Worm (Caenorhabditis elegans) whole organism, L2 larva: ENCODE measurements around the gene nex-2.
A peak's percentile ranks its signal among the peaks of the same experiment; 100 is the strongest.

Source experiments
- C34F6.9 ChIP-seq: fragments of 150-350 bp; optimal IDR thresholded peaks from 2 replicates; lab custom pipeline; 2014; ENCODE audit warnings: missing biosample characterization, missing genetic modification characterization
- F13H6.1 ChIP-seq: sonication (generic microtip); optimal IDR thresholded peaks from 2 replicates; lab custom pipeline; 2016; ENCODE audit warnings: missing genetic modification characterization, missing compliant biosample characterization
- R02D3.7 ChIP-seq: fragments of 150-350 bp; optimal IDR thresholded peaks from 2 replicates; lab custom pipeline; 2014; ENCODE audit warnings: missing biosample characterization, missing genetic modification characterization
- Y55F3AM.14 ChIP-seq: fragments of 200-800 bp; sonication (Bioruptor generic); optimal IDR thresholded peaks from 2 replicates; lab custom pipeline; 2018; ENCODE audit warnings: mild to moderate bottlenecking, missing genetic modification characterization, missing compliant biosample characterization
- ZK546.5 ChIP-seq: sonication (generic microtip); optimal IDR thresholded peaks from 2 replicates; lab custom pipeline; 2017; ENCODE audit warnings: missing biosample characterization, missing genetic modification characterization
- alr-1 ChIP-seq: fragments of 150-350 bp; optimal IDR thresholded peaks from 2 replicates; lab custom pipeline; 2014; ENCODE audit warnings: missing biosample characterization, missing genetic modification characterization
- aly-2 ChIP-seq: fragments of 150-350 bp; optimal IDR thresholded peaks from 2 replicates; lab custom pipeline; 2014; ENCODE audit warnings: missing biosample characterization, missing genetic modification characterization
- ama-1 ChIP-seq: fragments of 150-350 bp; optimal IDR thresholded peaks from 2 replicates; lab custom pipeline; 2018; ENCODE audit warnings: inconsistent platforms
- blmp-1 ChIP-seq: sonication (generic microtip); optimal IDR thresholded peaks from 2 replicates; lab custom pipeline; 2017; ENCODE audit warnings: missing genetic modification characterization, mild to moderate bottlenecking, missing compliant biosample characterization, antibody characterized with exemption, moderate library complexity; ENCODE audit not compliant: insufficient read depth
- ceh-16 ChIP-seq: fragments of 150-350 bp; optimal IDR thresholded peaks from 2 replicates; lab custom pipeline; 2014; ENCODE audit warnings: missing biosample characterization, missing genetic modification characterization
- ceh-82 ChIP-seq: fragments of 150-350 bp; optimal IDR thresholded peaks from 2 replicates; lab custom pipeline; 2014; ENCODE audit warnings: missing biosample characterization, missing genetic modification characterization
- crh-2 ChIP-seq: sonication (generic microtip); optimal IDR thresholded peaks from 2 replicates; lab custom pipeline; 2017; ENCODE audit warnings: missing biosample characterization, missing genetic modification characterization
- dmd-4 ChIP-seq: sonication (generic microtip); optimal IDR thresholded peaks from 2 replicates; lab custom pipeline; 2017; ENCODE audit warnings: missing biosample characterization, missing genetic modification characterization
- egl-27 ChIP-seq: sonication (generic microtip); optimal IDR thresholded peaks from 3 replicates; lab custom pipeline; 2017; ENCODE audit warnings: missing biosample characterization, missing genetic modification reagents, missing genetic modification characterization
- elt-3 ChIP-seq: sonication (generic microtip); optimal IDR thresholded peaks from 2 replicates; lab custom pipeline; 2017; ENCODE audit warnings: missing biosample characterization, missing genetic modification characterization
- fos-1 ChIP-seq: fragments of 150-350 bp; optimal IDR thresholded peaks from 2 replicates; lab custom pipeline; 2014; ENCODE audit warnings: missing biosample characterization, missing genetic modification characterization
- gmeb-1 ChIP-seq: fragments of 150-350 bp; optimal IDR thresholded peaks from 2 replicates; lab custom pipeline; 2014; ENCODE audit warnings: missing biosample characterization, missing genetic modification characterization
- lin-11 ChIP-seq: fragments of 150-350 bp; sonication (generic microtip); optimal IDR thresholded peaks from 2 replicates; lab custom pipeline; 2014; ENCODE audit warnings: missing biosample characterization, missing genetic modification characterization, inconsistent platforms, mixed read lengths
- lin-13 ChIP-seq: fragments of 150-350 bp; optimal IDR thresholded peaks from 2 replicates; lab custom pipeline; 2014; ENCODE audit warnings: missing biosample characterization, missing genetic modification reagents, missing genetic modification characterization
- lsy-2 ChIP-seq, 2 experiments: fragments of 150-350 bp in 1 of 2; sonication (generic microtip) in 1 of 2; optimal IDR thresholded peaks; 2 replicates each; lab custom pipeline; 2014 to 2017; ENCODE audit warnings: missing biosample characterization in 2 of 2, missing genetic modification characterization in 2 of 2
- mab-5 ChIP-seq: fragments of 150-350 bp; optimal IDR thresholded peaks from 2 replicates; lab custom pipeline; 2014; ENCODE audit warnings: missing biosample characterization, missing genetic modification characterization
- mbf-1 ChIP-seq: sonication (generic microtip); optimal IDR thresholded peaks from 2 replicates; lab custom pipeline; 2017; ENCODE audit warnings: missing biosample characterization, missing genetic modification characterization
- mdl-1 ChIP-seq, 2 experiments: fragments of 150-350 bp in 1 of 2; sonication (generic microtip) in 1 of 2; optimal IDR thresholded peaks; 2 replicates each; lab custom pipeline; 2017; ENCODE audit warnings: missing biosample characterization in 2 of 2, missing genetic modification characterization in 2 of 2
- nhr-10 ChIP-seq: sonication (generic microtip); optimal IDR thresholded peaks from 2 replicates; lab custom pipeline; 2017; ENCODE audit warnings: missing biosample characterization, missing genetic modification characterization
- nhr-11 ChIP-seq: fragments of 150-350 bp; optimal IDR thresholded peaks from 2 replicates; lab custom pipeline; 2014; ENCODE audit warnings: missing biosample characterization, missing genetic modification characterization
- nhr-12 ChIP-seq: fragments of 150-350 bp; optimal IDR thresholded peaks from 2 replicates; lab custom pipeline; 2014; ENCODE audit warnings: missing biosample characterization, missing genetic modification characterization
- nhr-129 ChIP-seq: fragments of 150-350 bp; optimal IDR thresholded peaks from 2 replicates; lab custom pipeline; 2014; ENCODE audit warnings: missing biosample characterization, missing genetic modification characterization
- nhr-21 ChIP-seq: fragments of 150-350 bp; optimal IDR thresholded peaks from 2 replicates; lab custom pipeline; 2014; ENCODE audit warnings: missing biosample characterization, missing genetic modification characterization
- nhr-23 ChIP-seq: fragments of 150-350 bp; optimal IDR thresholded peaks from 2 replicates; lab custom pipeline; 2014; ENCODE audit warnings: missing biosample characterization, missing genetic modification reagents, missing genetic modification characterization
- nhr-237 ChIP-seq: fragments of 150-350 bp; optimal IDR thresholded peaks from 2 replicates; lab custom pipeline; 2014; ENCODE audit warnings: missing biosample characterization, missing genetic modification characterization
- nhr-25 ChIP-seq: fragments of 150-350 bp; sonication (generic microtip); optimal IDR thresholded peaks from 3 replicates; lab custom pipeline; 2014; ENCODE audit warnings: missing biosample characterization, missing genetic modification characterization
- nhr-6 ChIP-seq: fragments of 150-350 bp; optimal IDR thresholded peaks from 2 replicates; lab custom pipeline; 2014; ENCODE audit warnings: missing biosample characterization, missing genetic modification characterization
- nhr-77 ChIP-seq: fragments of 150-350 bp; optimal IDR thresholded peaks from 2 replicates; lab custom pipeline; 2014; ENCODE audit warnings: missing biosample characterization, missing genetic modification characterization
- peb-1 ChIP-seq: fragments of 150-350 bp; optimal IDR thresholded peaks from 2 replicates; lab custom pipeline; 2014; ENCODE audit warnings: missing biosample characterization, missing genetic modification characterization
- sem-4 ChIP-seq: fragments of 150-350 bp; optimal IDR thresholded peaks from 2 replicates; lab custom pipeline; 2014; ENCODE audit warnings: missing biosample characterization, missing genetic modification reagents, missing genetic modification characterization
- skn-1 ChIP-seq: sonication (generic microtip); optimal IDR thresholded peaks from 2 replicates; lab custom pipeline; 2017; ENCODE audit warnings: missing biosample characterization, missing genetic modification characterization
- sma-3 ChIP-seq: sonication (generic microtip); optimal IDR thresholded peaks from 2 replicates; lab custom pipeline; 2016; ENCODE audit warnings: missing genetic modification reagents, missing genetic modification characterization, missing compliant biosample characterization
- sma-9 ChIP-seq, 2 experiments: fragments of 150-350 bp in 1 of 2; sonication (generic microtip) in 1 of 2; optimal IDR thresholded peaks; 2 replicates each; lab custom pipeline; 2014 to 2016; ENCODE audit warnings: missing genetic modification characterization in 2 of 2, mild to moderate bottlenecking in 1 of 2, missing biosample characterization in 1 of 2, missing compliant biosample characterization in 1 of 2, missing genetic modification reagents in 1 of 2, moderate library complexity in 1 of 2
- snpc-4 ChIP-seq: fragments of 150-350 bp; optimal IDR thresholded peaks from 2 replicates; lab custom pipeline; 2014; ENCODE audit warnings: missing biosample characterization, missing genetic modification characterization
- unc-39 ChIP-seq: fragments of 150-350 bp; optimal IDR thresholded peaks from 2 replicates; lab custom pipeline; 2014; ENCODE audit warnings: missing biosample characterization, missing genetic modification characterization
- unc-55 ChIP-seq: fragments of 150-350 bp; sonication (generic microtip); optimal IDR thresholded peaks from 3 replicates; lab custom pipeline; 2014; ENCODE audit warnings: missing biosample characterization, missing genetic modification reagents, missing genetic modification characterization
- zag-1 ChIP-seq: fragments of 150-350 bp; optimal IDR thresholded peaks from 2 replicates; lab custom pipeline; 2014; ENCODE audit warnings: missing biosample characterization, missing genetic modification characterization
- ztf-1 ChIP-seq: fragments of 200-800 bp; sonication (Bioruptor generic); conservative IDR thresholded peaks from 2 replicates; pipeline ENCODE4 v1.3.6; 2022; ENCODE audit warnings: missing genetic modification characterization, missing compliant biosample characterization
- ztf-11 ChIP-seq: sonication (generic microtip); optimal IDR thresholded peaks from 2 replicates; lab custom pipeline; 2017; ENCODE audit warnings: missing biosample characterization, missing genetic modification characterization
- ztf-4 ChIP-seq: fragments of 150-350 bp; optimal IDR thresholded peaks from 2 replicates; lab custom pipeline; 2014; ENCODE audit warnings: missing biosample characterization, missing genetic modification characterization

Gene nex-2

DNA sequence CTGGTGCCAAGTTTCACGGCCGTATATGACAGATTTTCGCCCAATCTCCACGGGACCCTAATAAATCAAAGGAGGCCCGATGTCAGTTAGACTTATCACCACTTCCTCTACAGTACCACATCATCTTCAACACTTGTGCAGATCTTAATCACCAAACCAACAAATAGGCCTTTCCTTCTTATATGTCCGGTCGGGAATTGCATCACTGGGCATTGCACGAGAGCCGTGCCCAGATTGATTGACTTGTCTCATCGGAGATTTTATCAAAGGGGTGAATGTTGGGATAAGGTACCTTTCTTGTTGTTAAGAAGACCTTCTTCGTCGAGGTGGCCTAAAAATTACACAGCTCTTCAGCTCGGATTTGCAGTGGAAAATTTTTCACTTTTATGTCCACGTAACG, 14.5 kb upstream of the nex-2 start:
- TF ChIP-seq elt-3, result no peak
- no peak for TF ChIP-seq ama-1 (lab: Kevin White, UChicago)

- no peak for TF ChIP-seq nhr-77 (tag; lab: Kevin White, UChicago)
- no peak for TF ChIP-seq ceh-16 (tag; lab: Kevin White, UChicago)
- TF ChIP-seq ztf-4 (tag; lab: Kevin White, UChicago), result no peak
- no peak for TF ChIP-seq sem-4 (tag; lab: Kevin White, UChicago)
- no peak for TF ChIP-seq elt-3
- no peak for TF ChIP-seq unc-55 (GFP tag; lab: Kevin White, UChicago)
- no peak for TF ChIP-seq lsy-2 (tag; optimal IDR thresholded peaks at IDR 0.05; lab: Kevin White, UChicago)
- TF ChIP-seq nhr-237, result no peak
- no peak for TF ChIP-seq crh-2
- TF ChIP-seq Y55F3AM.14 (GFP tag; lab: Kevin White, UChicago), result no peak
These were observed 11.5 kb upstream of the nex-2 start, which contains the start of gene tbx-9 for ce11 chrIII:10341758-10342157. Gene tbx-9 (minus strand): TSS chrIII:10341858.

DNA sequence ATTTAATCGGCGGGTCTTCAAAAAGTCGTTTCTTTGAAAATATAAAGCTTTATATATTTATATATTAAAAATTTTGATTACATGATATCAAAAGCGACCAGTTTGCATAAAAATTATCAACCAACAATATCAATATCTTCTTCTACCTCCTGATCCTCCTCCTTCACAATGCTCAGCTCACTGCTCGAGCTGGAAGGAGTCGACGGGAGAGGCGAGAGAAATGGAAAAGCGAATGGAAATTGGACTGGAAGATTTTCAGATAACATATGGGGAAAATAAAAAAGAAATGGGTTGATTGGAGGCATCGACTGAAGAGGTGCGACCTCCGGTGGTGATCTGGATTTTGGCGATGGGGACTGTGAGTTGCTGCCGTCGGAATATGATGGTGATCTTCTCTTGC, 9.7 kb upstream of the nex-2 start:
- no peak for TF ChIP-seq ztf-4 (tag; lab: Kevin White, UChicago)
- TF ChIP-seq, all 48 proteins: peak for 0

DNA sequence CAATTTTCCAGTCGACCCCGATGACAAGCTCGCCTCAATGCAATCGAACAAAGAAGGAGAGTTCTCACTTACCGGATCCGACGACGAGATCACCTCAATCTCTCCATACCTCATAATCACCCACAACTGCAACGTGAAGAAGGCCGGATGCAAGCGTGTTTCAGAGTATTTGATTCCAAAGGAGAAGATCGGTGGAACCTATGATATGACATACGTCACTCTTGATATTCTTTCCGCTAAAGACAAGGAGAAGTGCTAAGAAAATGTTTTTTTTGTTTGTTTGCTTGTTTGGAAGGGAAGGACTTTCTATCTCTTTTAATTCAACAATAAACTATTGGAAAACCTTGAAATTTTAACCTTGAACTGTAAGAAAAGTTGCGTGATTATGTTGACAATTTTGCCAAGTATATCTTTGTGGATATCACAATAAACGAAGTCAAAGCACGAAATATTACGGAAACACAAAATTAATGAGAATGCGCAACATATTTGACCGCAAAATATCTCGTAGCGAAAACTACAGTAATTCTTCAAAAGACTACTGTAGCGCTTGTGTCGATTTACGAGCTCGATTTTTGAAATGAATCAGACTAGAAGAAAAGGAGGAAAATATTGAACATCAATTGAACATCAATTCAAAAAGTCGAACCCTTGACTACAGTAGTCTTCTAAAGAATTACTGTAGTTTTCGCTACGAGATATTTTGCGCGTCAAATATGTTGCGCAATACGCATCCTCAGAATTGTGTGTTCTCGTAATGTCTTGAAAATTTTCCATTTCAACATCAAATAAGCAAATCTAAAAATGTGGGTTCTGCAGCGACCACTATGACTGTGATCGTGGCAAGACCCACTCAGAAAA, 9.0 kb upstream of the nex-2 start:
- no peak for TF ChIP-seq F13H6.1 (tag; lab: Kevin White, UChicago)
- TF ChIP-seq crh-2, result peak; percentile 24
- TF ChIP-seq alr-1, result no peak
- peak; percentile 31 for TF ChIP-seq lin-13 (GFP tag; lab: Kevin White, UChicago)
- no peak for TF ChIP-seq R02D3.7 (tag; lab: Kevin White, UChicago)
- no peak for TF ChIP-seq aly-2 (tag; lab: Kevin White, UChicago)
- TF ChIP-seq sem-4 (tag; lab: Kevin White, UChicago), result no peak
- no peak for TF ChIP-seq mab-5 (tag; lab: Kevin White, UChicago)
- TF ChIP-seq blmp-1 (tag; lab: Kevin White, UChicago), result peak; percentile 41
- TF ChIP-seq snpc-4 (tag; lab: Kevin White, UChicago), result no peak
- no peak for TF ChIP-seq sma-9 (GFP tag; optimal IDR thresholded peaks at IDR 0.05; lab: Kevin White, UChicago)
- TF ChIP-seq sma-9 (tag; optimal IDR thresholded peaks at IDR 0.05; lab: Kevin White, UChicago), result no peak
- no peak for TF ChIP-seq lin-11 (tag; lab: Kevin White, UChicago)
- no peak for TF ChIP-seq fos-1 (tag; lab: Kevin White, UChicago)
- TF ChIP-seq nhr-21 (tag; lab: Kevin White, UChicago), result peak; percentile 18
- no peak for TF ChIP-seq mbf-1
- TF ChIP-seq nhr-11, result no peak
- TF ChIP-seq ztf-4 (tag; lab: Kevin White, UChicago), result peak; percentile 43
- no peak for TF ChIP-seq ceh-16 (tag; lab: Kevin White, UChicago)
- TF ChIP-seq sma-3 (GFP tag; lab: Kevin White, UChicago), result peak; percentile 44
- no peak for TF ChIP-seq egl-27 (tag; lab: Kevin White, UChicago)
- no peak for TF ChIP-seq gmeb-1 (tag; lab: Kevin White, UChicago)
- TF ChIP-seq ceh-82 (tag; lab: Kevin White, UChicago), result no peak
- no peak for TF ChIP-seq nhr-12 (tag; lab: Kevin White, UChicago)
- no peak for TF ChIP-seq zag-1 (tag; lab: Kevin White, UChicago)
- no peak for TF ChIP-seq elt-3
- peak; percentile 80 for TF ChIP-seq nhr-25 (tag; lab: Kevin White, UChicago)
- no peak for TF ChIP-seq unc-39
- TF ChIP-seq nhr-237, result no peak
- TF ChIP-seq ZK546.5 (tag; lab: Kevin White, UChicago), result no peak
- no peak for TF ChIP-seq ztf-1
- no peak for TF ChIP-seq C34F6.9 (tag; lab: Kevin White, UChicago)
- no peak for TF ChIP-seq lsy-2 (tag; optimal IDR thresholded peaks at IDR 0.05; lab: Kevin White, UChicago)
- no peak for TF ChIP-seq ztf-11
- no peak for TF ChIP-seq nhr-23 (tag; lab: Kevin White, UChicago)
- TF ChIP-seq nhr-10, result no peak
- TF ChIP-seq Y55F3AM.14 (GFP tag; lab: Kevin White, UChicago), result no peak
- peak; percentile 0 for TF ChIP-seq nhr-6 (tag; lab: Kevin White, UChicago)
- no peak for TF ChIP-seq skn-1
- no peak for TF ChIP-seq mdl-1 (tag; optimal IDR thresholded peaks at IDR 0.05; lab: Kevin White, UChicago)
- TF ChIP-seq dmd-4 (tag; lab: Kevin White, UChicago), result no peak
- TF ChIP-seq peb-1 (tag; lab: Kevin White, UChicago), result no peak
- TF ChIP-seq nhr-129 (tag; lab: Kevin White, UChicago), result no peak
- no peak for TF ChIP-seq unc-55 (GFP tag; lab: Kevin White, UChicago)
